Worm (Caenorhabditis elegans): Measurements from ENCODE around the gene nlp-68.

DNA sequence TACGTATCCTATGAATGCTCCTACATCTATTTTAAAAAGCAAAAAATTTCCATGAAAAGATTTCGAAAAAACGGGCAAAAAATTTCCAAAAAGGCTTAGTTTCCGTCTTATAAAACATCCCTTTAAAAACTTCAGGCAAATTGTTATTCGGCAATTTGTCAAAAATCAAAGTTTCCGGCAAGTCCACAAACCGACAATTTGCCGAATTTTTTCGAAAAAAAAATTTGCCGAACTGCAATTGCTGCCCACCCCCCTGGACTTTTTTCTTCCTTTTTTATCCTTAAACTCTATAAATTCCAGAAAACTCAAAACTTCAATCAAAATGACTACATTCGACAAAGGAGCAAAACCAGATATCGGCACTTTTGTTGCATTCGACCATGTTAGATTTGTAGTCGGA lies 3.7 kb downstream of the nlp-68 start, which contains the start of gene hpd-1:
- no peak for TF ChIP-seq nfya-1 (tag; optimal IDR thresholded peaks at IDR 0.05; ENCODE audit: borderline replicate concordance, insufficient read depth)
- no peak for TF ChIP-seq K11D2.4 (GFP tag; IDR thresholded peaks at IDR 0.05)
- no peak for TF ChIP-seq madf-8 (GFP tag; conservative IDR thresholded peaks at IDR 0.05)
